Worm (Caenorhabditis elegans) whole organism, young adult: ENCODE measurements around the gene vdac-1.

Experiments
- B0035.1 ChIP-seq: sonication (generic microtip); optimal IDR thresholded peaks from 2 replicates; lab custom pipeline; 2016; ENCODE audit warnings: missing genetic modification characterization, mild to moderate bottlenecking, missing compliant biosample characterization, missing genotype, missing genetic modification reagents
- C06A6.2 ChIP-seq: fragments of 200-800 bp; sonication (Bioruptor generic); conservative IDR thresholded peaks from 2 replicates; pipeline ENCODE4 v1.3.6; 2022; ENCODE audit warnings: missing genetic modification characterization, missing compliant biosample characterization
- D2030.7 ChIP-seq: fragments of 200-800 bp; sonication (Bioruptor generic); IDR thresholded peaks from 2 replicates; pipeline ENCODE4 v1.3.6; 2022; ENCODE audit warnings: missing genetic modification reagents, missing genetic modification characterization, missing compliant biosample characterization
- F22D6.2 ChIP-seq: sonication (generic microtip); optimal IDR thresholded peaks from 2 replicates; lab custom pipeline; 2016; ENCODE audit warnings: mild to moderate bottlenecking, missing genetic modification characterization, missing compliant biosample characterization
- F52B5.7 ChIP-seq: sonication (generic microtip); optimal IDR thresholded peaks from 2 replicates; lab custom pipeline; 2016; ENCODE audit warnings: mild to moderate bottlenecking, missing genetic modification characterization, missing compliant biosample characterization
- F55B11.4 ChIP-seq: sonication (generic microtip); optimal IDR thresholded peaks from 2 replicates; lab custom pipeline; 2016; ENCODE audit warnings: missing compliant biosample characterization, missing genetic modification characterization, borderline replicate concordance; ENCODE audit not compliant: insufficient read depth
- F57A8.1 ChIP-seq: fragments of 200-800 bp; sonication (Bioruptor generic); optimal IDR thresholded peaks from 2 replicates; lab custom pipeline; 2018; ENCODE audit warnings: mild to moderate bottlenecking, missing genetic modification characterization, moderate library complexity, missing compliant biosample characterization
- Y67H2A.10 ChIP-seq: fragments of 200-800 bp; sonication (Bioruptor generic); conservative IDR thresholded peaks from 2 replicates; pipeline ENCODE4 v1.3.6; 2022; ENCODE audit warnings: missing genetic modification reagents, missing genetic modification characterization, missing compliant biosample characterization
- Y79H2A.3 ChIP-seq: fragments of 200-800 bp; sonication (Bioruptor generic); conservative IDR thresholded peaks from 2 replicates; pipeline ENCODE4 v1.3.6; 2022; ENCODE audit warnings: missing genetic modification reagents, missing genetic modification characterization, missing compliant biosample characterization
- akir-1 ChIP-seq: fragments of 200-800 bp; sonication (Bioruptor generic); optimal IDR thresholded peaks from 2 replicates; lab custom pipeline; 2018; ENCODE audit warnings: mild to moderate bottlenecking, missing genetic modification characterization, moderate library complexity, missing compliant biosample characterization
- aptf-2 ChIP-seq: fragments of 200-800 bp; sonication (Bioruptor generic); conservative IDR thresholded peaks from 2 replicates; pipeline ENCODE4 v1.3.6; 2022; ENCODE audit warnings: missing genetic modification reagents, missing genetic modification characterization, missing compliant biosample characterization
- aptf-3 ChIP-seq: fragments of 200-800 bp; sonication (Bioruptor generic); IDR thresholded peaks from 2 replicates; pipeline ENCODE4 v1.3.6; 2022; ENCODE audit warnings: missing genetic modification characterization, missing compliant biosample characterization
- bed-1 ChIP-seq: fragments of 200-800 bp; sonication (Bioruptor generic); IDR thresholded peaks from 2 replicates; pipeline ENCODE4 v1.3.6; 2022; ENCODE audit warnings: missing genetic modification reagents, missing genetic modification characterization, missing compliant biosample characterization
- ccch-3 ChIP-seq: fragments of 200-800 bp; sonication (Bioruptor generic); optimal IDR thresholded peaks from 2 replicates; lab custom pipeline; 2018; ENCODE audit warnings: mild to moderate bottlenecking, missing genetic modification characterization, missing compliant biosample characterization
- ceh-40 ChIP-seq: fragments of 200-800 bp; sonication (Bioruptor generic); IDR thresholded peaks from 2 replicates; pipeline ENCODE4 v1.3.6; 2022; ENCODE audit warnings: missing genetic modification characterization, missing compliant biosample characterization
- die-1 ChIP-seq: sonication (generic microtip); optimal IDR thresholded peaks from 2 replicates; lab custom pipeline; 2016; ENCODE audit warnings: missing genotype, mild to moderate bottlenecking, missing genetic modification characterization, missing compliant biosample characterization
- dox-1 ChIP-seq: fragments of 200-800 bp; sonication (Bioruptor generic); IDR thresholded peaks from 2 replicates; pipeline ENCODE4 v1.3.6; 2022; ENCODE audit warnings: missing genetic modification reagents, missing genetic modification characterization, missing compliant biosample characterization
- dpl-1 ChIP-seq: fragments of 150-350 bp; optimal IDR thresholded peaks from 2 replicates; lab custom pipeline; 2014; ENCODE audit warnings: missing biosample characterization, missing genetic modification reagents, missing genetic modification characterization
- egl-18 ChIP-seq: fragments of 200-800 bp; sonication (Bioruptor generic); IDR thresholded peaks from 2 replicates; pipeline ENCODE4 v1.3.6; 2022; ENCODE audit warnings: missing genetic modification reagents, missing genetic modification characterization, missing compliant biosample characterization
- ekl-4 ChIP-seq: fragments of 200-800 bp; sonication (Bioruptor generic); IDR thresholded peaks from 2 replicates; pipeline ENCODE4 v1.3.6; 2022; ENCODE audit warnings: missing genetic modification reagents, missing genetic modification characterization, missing compliant biosample characterization
- hmg-20 ChIP-seq: fragments of 200-800 bp; sonication (Bioruptor generic); IDR thresholded peaks from 2 replicates; pipeline ENCODE4 v1.3.6; 2022; ENCODE audit warnings: missing genetic modification reagents, missing genetic modification characterization, missing compliant biosample characterization
- lag-1 ChIP-seq: fragments of 200-800 bp; sonication (Bioruptor generic); IDR thresholded peaks from 2 replicates; pipeline ENCODE4 v1.3.6; 2022; ENCODE audit warnings: missing genetic modification reagents, missing genetic modification characterization, missing compliant biosample characterization
- let-526 ChIP-seq: fragments of 200-800 bp; sonication (Bioruptor generic); IDR thresholded peaks from 2 replicates; pipeline ENCODE4 v1.3.6; 2022; ENCODE audit warnings: missing genetic modification reagents, missing genetic modification characterization, missing compliant biosample characterization
- lin-35 ChIP-seq, 3 experiments: fragments of 150-350 bp in 2 of 3; sonication (generic microtip) in 1 of 3; optimal IDR thresholded peaks; 2 replicates each; lab custom pipeline; 2014 to 2018; ENCODE audit warnings: missing biosample characterization in 3 of 3, missing genetic modification characterization in 3 of 3, missing genetic modification reagents in 3 of 3
- nhr-80 ChIP-seq: sonication (generic microtip); optimal IDR thresholded peaks from 2 replicates; lab custom pipeline; 2016; ENCODE audit warnings: missing genetic modification characterization, missing compliant biosample characterization
- pha-4 ChIP-seq: fragments of 150-350 bp; sonication (generic microtip); optimal IDR thresholded peaks from 2 replicates; lab custom pipeline; 2014; ENCODE audit warnings: missing biosample characterization, missing genetic modification reagents, missing genetic modification characterization
- rcor-1 ChIP-seq: fragments of 200-800 bp; sonication (Bioruptor generic); IDR thresholded peaks from 2 replicates; pipeline ENCODE4 v1.3.6; 2022; ENCODE audit warnings: missing genetic modification reagents, missing genetic modification characterization, missing compliant biosample characterization
- rpc-1 ChIP-seq, 2 experiments: fragments of 150-350 bp in 1 of 2; sonication (generic microtip) in 1 of 2; optimal IDR thresholded peaks; 2 replicates each; lab custom pipeline; 2014 to 2018; ENCODE audit warnings: missing biosample characterization in 1 of 2, missing genetic modification characterization in 1 of 2, missing genetic modification reagents in 1 of 2, missing genotype in 1 of 2
- snpc-1.1 ChIP-seq: sonication (generic microtip); optimal IDR thresholded peaks from 2 replicates; lab custom pipeline; 2017; ENCODE audit warnings: missing genetic modification characterization, mild to moderate bottlenecking, missing compliant biosample characterization, antibody characterized with exemption, moderate library complexity, missing genotype, missing genetic modification reagents; ENCODE audit not compliant: insufficient read depth
- snpc-1.3 ChIP-seq: sonication (generic microtip); optimal IDR thresholded peaks from 2 replicates; lab custom pipeline; 2017; ENCODE audit warnings: missing genetic modification characterization, mild to moderate bottlenecking, missing compliant biosample characterization, antibody characterized with exemption, moderate library complexity, missing genotype, missing genetic modification reagents; ENCODE audit not compliant: insufficient read depth
- xnd-1 ChIP-seq: sonication (generic microtip); optimal IDR thresholded peaks from 2 replicates; lab custom pipeline; 2016; ENCODE audit warnings: missing genotype, missing genetic modification reagents, missing genetic modification characterization, missing compliant biosample characterization
- zim-3 ChIP-seq: sonication (generic microtip); optimal IDR thresholded peaks from 2 replicates; lab custom pipeline; 2017; ENCODE audit warnings: mild to moderate bottlenecking, missing genetic modification characterization, moderate library complexity, missing compliant biosample characterization
- ztf-26 ChIP-seq: sonication (generic microtip); optimal IDR thresholded peaks from 2 replicates; lab custom pipeline; 2017; ENCODE audit warnings: missing genetic modification characterization, missing compliant biosample characterization
- ztf-28 ChIP-seq: fragments of 200-800 bp; sonication (Bioruptor generic); IDR thresholded peaks from 2 replicates; pipeline ENCODE4 v1.3.6; 2022; ENCODE audit warnings: missing genetic modification reagents, missing genetic modification characterization, missing compliant biosample characterization
- ztf-3 ChIP-seq: fragments of 200-800 bp; sonication (Bioruptor generic); optimal IDR thresholded peaks from 2 replicates; lab custom pipeline; 2018; ENCODE audit warnings: mild to moderate bottlenecking, missing genetic modification characterization, missing compliant biosample characterization

The vdac-1 gene

DNA sequence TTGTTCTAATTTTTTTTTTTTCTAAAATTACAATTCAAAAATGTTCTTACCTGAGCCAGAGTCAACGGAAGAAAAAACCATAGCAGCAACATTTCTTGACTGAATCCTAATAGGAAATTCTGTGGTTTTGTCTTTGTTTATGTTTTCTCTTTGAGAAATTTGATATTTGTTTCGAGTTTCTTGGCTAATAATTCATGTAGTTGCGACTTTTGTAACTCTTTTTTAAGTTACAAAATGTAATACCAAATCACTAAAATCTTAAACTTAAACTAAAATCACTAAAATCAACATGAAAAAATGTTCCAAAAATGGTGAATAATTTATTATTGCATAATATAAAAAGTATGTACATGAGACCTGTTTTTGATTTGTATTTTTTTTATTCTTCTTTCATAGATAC, 9.9 kb downstream of the vdac-1 start, which contains the start of gene egas-4:
egas-4 (minus strand) TSS at position 101 of the 400 bp plus-strand sequence.
- TF ChIP-seq F55B11.4, result no peak
- TF ChIP-seq pha-4 (tag; lab: Kevin White, UChicago), result no peak
- no peak for TF ChIP-seq ceh-40 (GFP tag; lab: Robert Waterston, UW)
- no peak for TF ChIP-seq D2030.7
- TF ChIP-seq ccch-3 (GFP tag; lab: Kevin White, UChicago), result no peak
- no peak for TF ChIP-seq hmg-20 (GFP tag; lab: Robert Waterston, UW)
- TF ChIP-seq aptf-3, result no peak
- no peak for TF ChIP-seq zim-3 (tag; lab: Kevin White, UChicago)
- no peak for TF ChIP-seq ztf-3 (GFP tag; lab: Kevin White, UChicago)
- TF ChIP-seq die-1 (tag; lab: Kevin White, UChicago), result no peak
- TF ChIP-seq F22D6.2, result no peak
- TF ChIP-seq let-526 (GFP tag; lab: Robert Waterston, UW), result no peak
- TF ChIP-seq F57A8.1 (GFP tag; lab: Kevin White, UChicago), result no peak
- no peak for TF ChIP-seq nhr-80 (tag; lab: Kevin White, UChicago)
- TF ChIP-seq rcor-1 (GFP tag; lab: Robert Waterston, UW), result no peak
- TF ChIP-seq F52B5.7 (tag; lab: Kevin White, UChicago), result no peak
- no peak for TF ChIP-seq snpc-1.1
- no peak for TF ChIP-seq Y79H2A.3 (GFP tag; lab: Robert Waterston, UW)
- no peak for TF ChIP-seq snpc-1.3 (tag; lab: Kevin White, UChicago)

DNA sequence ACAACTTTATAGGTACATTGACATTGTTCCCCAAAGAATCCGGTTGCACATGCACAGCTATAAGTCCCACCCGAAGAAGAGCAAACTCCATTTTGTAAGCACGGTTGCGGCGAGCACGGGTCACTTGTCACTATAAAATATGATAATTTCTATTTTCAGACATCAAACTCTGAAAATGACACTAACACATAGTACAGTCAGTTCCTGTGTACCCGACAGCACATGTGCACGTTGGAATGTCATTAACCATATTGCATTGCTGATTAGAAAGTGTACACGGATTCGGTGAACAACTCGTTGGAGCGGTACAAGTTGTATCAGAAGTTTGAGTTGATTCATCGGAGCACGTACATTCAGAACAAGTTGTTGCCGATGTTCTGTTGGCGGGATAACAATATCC, 10.5 kb downstream of the vdac-1 start:
- TF ChIP-seq nhr-80 (tag; lab: Kevin White, UChicago), result peak; percentile 86
- TF ChIP-seq ekl-4, result no peak
- no peak for TF ChIP-seq ztf-28 (GFP tag; lab: Robert Waterston, UW)
- TF ChIP-seq, all 124 proteins: peak for 1

DNA sequence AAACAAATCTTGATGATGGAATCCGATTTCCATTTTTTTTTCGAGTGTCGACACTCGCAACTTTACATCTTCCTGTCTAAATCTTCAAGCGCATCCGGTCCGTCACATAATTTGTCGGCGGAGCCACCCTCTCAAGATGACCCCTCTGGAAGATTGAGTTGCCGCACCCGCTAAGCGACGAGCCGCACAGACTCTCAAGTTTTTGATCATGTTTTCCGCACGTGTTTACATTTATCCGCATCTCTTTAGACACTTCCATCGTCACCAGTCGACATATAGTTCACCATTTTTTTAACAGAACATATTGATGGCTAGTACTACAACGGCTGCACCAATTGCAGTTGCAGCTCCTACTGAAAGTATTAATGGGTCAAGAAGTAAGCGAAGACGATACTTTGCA, 16.2 kb downstream of the vdac-1 start, which contains the start of gene F55G1.1:
F55G1.1 (plus strand) TSS at position 301 of the 400 bp plus-strand sequence.
- TF ChIP-seq B0035.1 (tag; lab: Kevin White, UChicago), result no peak
- no peak for TF ChIP-seq nhr-80 (tag; lab: Kevin White, UChicago)
- no peak for TF ChIP-seq let-526 (GFP tag; lab: Robert Waterston, UW)
- TF ChIP-seq dpl-1 (GFP tag; lab: Kevin White, UChicago), result no peak
- TF ChIP-seq die-1 (tag; lab: Kevin White, UChicago), result no peak
- TF ChIP-seq Y67H2A.10 (GFP tag; lab: Robert Waterston, UW), result no peak
- no peak for TF ChIP-seq ztf-26 (tag; lab: Kevin White, UChicago)
- no peak for TF ChIP-seq akir-1 (GFP tag; lab: Kevin White, UChicago)
- no peak for TF ChIP-seq bed-1 (GFP tag; lab: Robert Waterston, UW)
- TF ChIP-seq egl-18 (GFP tag; lab: Robert Waterston, UW), result no peak
- no peak for TF ChIP-seq dox-1
- TF ChIP-seq F55B11.4, result no peak
- TF ChIP-seq rpc-1 (optimal IDR thresholded peaks at IDR 0.05; lab: Kevin White, UChicago), result no peak
- no peak for TF ChIP-seq rpc-1 (tag; optimal IDR thresholded peaks at IDR 0.05; lab: Kevin White, UChicago)
- no peak for TF ChIP-seq xnd-1 (tag; lab: Kevin White, UChicago)
- TF ChIP-seq C06A6.2 (GFP tag; lab: Robert Waterston, UW), result no peak
- no peak for TF ChIP-seq lin-35 (GFP tag; optimal IDR thresholded peaks at IDR 0.05; lab: Kevin White, UChicago)
- no peak for TF ChIP-seq F57A8.1 (GFP tag; lab: Kevin White, UChicago)
- no peak for TF ChIP-seq lag-1
- TF ChIP-seq aptf-2 (GFP tag; lab: Robert Waterston, UW), result no peak
- TF ChIP-seq, all 124 proteins: peak for 0
